Fruit fly (Drosophila melanogaster) whole organism, adult: Measurements from ENCODE around the gene CG8774.

ENCODE experiments used
- CG11617 ChIP-seq: fragments of 200-800 bp; sonication (Bioruptor generic); optimal IDR thresholded peaks from 2 replicates; lab custom pipeline; 2017; ENCODE audit warnings: mild to moderate bottlenecking, missing biosample characterization, missing genetic modification reagents, missing genetic modification characterization
- CG5204 ChIP-seq: fragments of 200-800 bp; sonication (Bioruptor generic); optimal IDR thresholded peaks from 2 replicates; lab custom pipeline; 2016; ENCODE audit warnings: missing biosample characterization, missing genetic modification characterization
- CG7101 ChIP-seq: fragments of 200-800 bp; sonication (Bioruptor generic); optimal IDR thresholded peaks from 2 replicates; lab custom pipeline; 2018; ENCODE audit warnings: missing biosample characterization, mild to moderate bottlenecking, missing genetic modification characterization, moderate library complexity
- cic ChIP-seq: fragments of 200-800 bp; sonication (Bioruptor generic); optimal IDR thresholded peaks from 2 replicates; lab custom pipeline; 2017; ENCODE audit warnings: missing biosample characterization, mild to moderate bottlenecking, missing genetic modification characterization, moderate library complexity
- cnc ChIP-seq, 2 experiments: fragments of >200 bp; optimal IDR thresholded peaks; 2 replicates each; lab custom pipeline; 2017
- kay ChIP-seq: fragments of 200-800 bp; sonication (Bioruptor generic); peaks from one replicate; lab custom pipeline; 2016; ENCODE audit warnings: missing biosample characterization, missing genetic modification characterization, borderline replicate concordance

DNA sequence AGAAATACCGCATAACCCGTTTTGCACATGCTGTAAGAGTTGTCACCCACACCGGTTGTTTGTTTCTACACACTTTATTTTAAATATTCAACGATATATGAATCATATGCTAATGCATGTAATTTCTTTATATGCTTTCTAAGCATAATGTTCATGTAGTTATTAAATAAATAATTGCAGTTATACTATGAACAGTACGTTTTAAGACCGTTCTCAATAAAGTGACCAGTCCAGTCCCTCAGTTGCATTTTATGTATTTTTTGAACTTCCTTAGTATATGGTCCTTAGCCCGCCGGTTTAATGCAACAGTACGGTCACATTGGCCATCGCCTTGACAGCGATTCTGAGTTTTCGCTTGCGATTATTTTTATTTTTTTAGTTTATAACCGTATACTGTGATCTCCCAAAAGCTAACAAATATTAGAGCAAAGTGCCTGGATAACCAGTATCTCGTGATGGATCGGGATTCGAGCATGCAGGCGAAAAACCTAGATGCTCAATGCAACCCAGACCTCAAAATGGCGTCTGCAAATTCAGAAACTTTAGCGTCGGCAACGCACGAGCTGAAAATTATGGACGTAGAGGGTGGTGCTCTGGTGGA, 34.4 kb upstream of the CG8774 start, which contains the start of gene Ravus:
- peak; percentile 42 for TF ChIP-seq CG11617 (GFP tag; lab: Kevin White, UChicago)
- no peak for TF ChIP-seq kay (GFP tag; lab: Kevin White, UChicago)
- TF ChIP-seq CG5204, result peak; percentile 66
- peak; percentile 58 for TF ChIP-seq CG7101
- TF ChIP-seq cnc (optimal IDR thresholded peaks at IDR 0.05; lab: Kevin White, UChicago), result no peak
- TF ChIP-seq cic, result no peak
